Worm (Caenorhabditis elegans) whole organism, mixed stage, embryonic: ENCODE results near the gene Y48B6A.10.

Experiments used
- M03D4.4 ChIP-seq: sonication (generic microtip); optimal IDR thresholded peaks from 2 replicates; lab custom pipeline; 2017; ENCODE audit warnings: mild to moderate bottlenecking, missing genetic modification characterization, missing compliant biosample characterization
- bed-3 ChIP-seq: fragments of 200-800 bp; sonication (Bioruptor generic); optimal IDR thresholded peaks from 3 replicates; lab custom pipeline; 2018; ENCODE audit warnings: mild to moderate bottlenecking, missing genetic modification characterization, moderate library complexity, missing compliant biosample characterization
- blmp-1 ChIP-seq: fragments of 150-350 bp; optimal IDR thresholded peaks from 2 replicates; lab custom pipeline; 2014; ENCODE audit warnings: missing biosample characterization, missing genetic modification characterization
- ceh-39 ChIP-seq: fragments of 150-350 bp; optimal IDR thresholded peaks from 2 replicates; lab custom pipeline; 2014; ENCODE audit warnings: missing biosample characterization, missing genetic modification characterization
- ceh-43 ChIP-seq: fragments of 200-800 bp; sonication (Bioruptor generic); optimal IDR thresholded peaks from 2 replicates; lab custom pipeline; 2018; ENCODE audit warnings: mild to moderate bottlenecking, missing genetic modification characterization, moderate library complexity, missing compliant biosample characterization
- ceh-83 ChIP-seq: fragments of 200-800 bp; sonication (Bioruptor generic); optimal IDR thresholded peaks from 2 replicates; lab custom pipeline; 2018; ENCODE audit warnings: mild to moderate bottlenecking, missing genetic modification characterization, missing compliant biosample characterization
- ces-1 ChIP-seq: fragments of 150-350 bp; optimal IDR thresholded peaks from 2 replicates; lab custom pipeline; 2014; ENCODE audit warnings: missing biosample characterization, missing genetic modification reagents, missing genetic modification characterization
- cnd-1 ChIP-seq: fragments of 200-800 bp; sonication (Bioruptor generic); optimal IDR thresholded peaks from 2 replicates; lab custom pipeline; 2018; ENCODE audit warnings: mild to moderate bottlenecking, missing genetic modification characterization, missing compliant biosample characterization
- elt-3 ChIP-seq: fragments of 150-350 bp; optimal IDR thresholded peaks from 2 replicates; lab custom pipeline; 2014; ENCODE audit warnings: missing biosample characterization, missing genetic modification characterization
- flh-1 ChIP-seq: fragments of 200-800 bp; sonication (Bioruptor generic); optimal IDR thresholded peaks from 2 replicates; lab custom pipeline; 2018; ENCODE audit warnings: mild to moderate bottlenecking, missing genetic modification characterization, moderate library complexity, missing compliant biosample characterization
- ham-2 ChIP-seq: fragments of 200-800 bp; sonication (Bioruptor generic); optimal IDR thresholded peaks from 2 replicates; lab custom pipeline; 2018; ENCODE audit warnings: mild to moderate bottlenecking, missing genetic modification characterization, missing compliant biosample characterization
- lin-13 ChIP-seq: fragments of 150-350 bp; optimal IDR thresholded peaks from 2 replicates; lab custom pipeline; 2014; ENCODE audit warnings: missing biosample characterization, missing genetic modification characterization
- lin-32 ChIP-seq: fragments of 200-800 bp; sonication (Bioruptor generic); optimal IDR thresholded peaks from 2 replicates; lab custom pipeline; 2018; ENCODE audit warnings: mild to moderate bottlenecking, missing genetic modification characterization, missing compliant biosample characterization
- lsy-2 ChIP-seq: fragments of 150-350 bp; optimal IDR thresholded peaks from 2 replicates; lab custom pipeline; 2014; ENCODE audit warnings: missing biosample characterization, missing genetic modification characterization
- mep-1 ChIP-seq: fragments of 150-350 bp; optimal IDR thresholded peaks from 2 replicates; lab custom pipeline; 2017; ENCODE audit warnings: missing biosample characterization, missing genetic modification reagents, missing genetic modification characterization, inconsistent platforms
- mls-2 ChIP-seq: sonication (generic microtip); optimal IDR thresholded peaks from 2 replicates; lab custom pipeline; 2016; ENCODE audit warnings: mild to moderate bottlenecking, missing genetic modification characterization, moderate library complexity, missing compliant biosample characterization
- nhr-12 ChIP-seq: fragments of 150-350 bp; optimal IDR thresholded peaks from 2 replicates; lab custom pipeline; 2014; ENCODE audit warnings: missing biosample characterization, missing genetic modification characterization
- nhr-237 ChIP-seq: fragments of 150-350 bp; optimal IDR thresholded peaks from 2 replicates; lab custom pipeline; 2014; ENCODE audit warnings: missing biosample characterization, missing genetic modification characterization
- nhr-28 ChIP-seq: fragments of 150-350 bp; optimal IDR thresholded peaks from 2 replicates; lab custom pipeline; 2014; ENCODE audit warnings: missing biosample characterization, missing genetic modification characterization
- nhr-76 ChIP-seq: sonication (generic microtip); optimal IDR thresholded peaks from 2 replicates; lab custom pipeline; 2017; ENCODE audit warnings: missing biosample characterization, missing genetic modification characterization
- pha-4 ChIP-seq: fragments of 150-350 bp; optimal IDR thresholded peaks from 2 replicates; lab custom pipeline; 2018; ENCODE audit warnings: missing biosample characterization, missing genetic modification reagents, missing genetic modification characterization
- sem-2 ChIP-seq: fragments of 200-800 bp; sonication (Bioruptor generic); optimal IDR thresholded peaks from 2 replicates; lab custom pipeline; 2018; ENCODE audit warnings: mild to moderate bottlenecking, missing genetic modification characterization, missing compliant biosample characterization
- snpc-4 ChIP-seq: fragments of 150-350 bp; optimal IDR thresholded peaks from 2 replicates; lab custom pipeline; 2014; ENCODE audit warnings: missing biosample characterization, missing genetic modification characterization
- sptf-1 ChIP-seq: sonication (generic microtip); optimal IDR thresholded peaks from 2 replicates; lab custom pipeline; 2017; ENCODE audit warnings: mild to moderate bottlenecking, missing genetic modification characterization, moderate library complexity, missing compliant biosample characterization
- tbx-8 ChIP-seq: fragments of 200-800 bp; sonication (Bioruptor generic); optimal IDR thresholded peaks from 2 replicates; lab custom pipeline; 2018; ENCODE audit warnings: mild to moderate bottlenecking, missing genetic modification characterization, moderate library complexity, missing compliant biosample characterization
- unc-120 ChIP-seq: sonication (generic microtip); optimal IDR thresholded peaks from 2 replicates; lab custom pipeline; 2017; ENCODE audit warnings: missing genetic modification characterization, missing compliant biosample characterization; ENCODE audit not compliant: poor library complexity, severe bottlenecking
- unc-39 ChIP-seq: fragments of 150-350 bp; optimal IDR thresholded peaks from 2 replicates; lab custom pipeline; 2014; ENCODE audit warnings: missing biosample characterization, missing genetic modification characterization
- unc-62 ChIP-seq: fragments of 150-350 bp; optimal IDR thresholded peaks from 2 replicates; lab custom pipeline; 2014; ENCODE audit warnings: missing biosample characterization, missing genetic modification reagents, missing genetic modification characterization
- zip-8 ChIP-seq: fragments of 150-350 bp; optimal IDR thresholded peaks from 2 replicates; lab custom pipeline; 2014; ENCODE audit warnings: missing biosample characterization, missing genetic modification characterization
- ztf-11 ChIP-seq: fragments of 150-350 bp; optimal IDR thresholded peaks from 2 replicates; lab custom pipeline; 2014; ENCODE audit warnings: missing biosample characterization, missing genetic modification characterization

Y48B6A.10 gene

ce11 chrII:14197499-14198096 lies 16.6 kb upstream of the Y48B6A.10 start, which contains the start of gene ace-4:
Gene ace-4, plus strand, starts transcription at chrII:14198046.
- TF ChIP-seq sem-2, result no peak
- no peak for TF ChIP-seq ces-1 (GFP tag; lab: Kevin White, UChicago)
- no peak for TF ChIP-seq pha-4
- no peak for TF ChIP-seq nhr-237 (tag; lab: Kevin White, UChicago)
- TF ChIP-seq flh-1, result no peak

ce11 chrII:14205335-14205734 lies 8.9 kb upstream of the Y48B6A.10 start, which contains the start of gene ace-3:
Gene ace-3, plus strand, starts transcription at chrII:14205635.
- TF ChIP-seq unc-39 (tag; lab: Kevin White, UChicago), result no peak
- TF ChIP-seq tbx-8 (GFP tag; lab: Kevin White, UChicago), result no peak

- TF ChIP-seq sptf-1 (no peak), nhr-12 (no peak), nhr-28 (tag; lab: Kevin White, UChicago) (no peak), elt-3 (tag; lab: Kevin White, UChicago) (no peak), mep-1 (tag; lab: Kevin White, UChicago) (no peak), lin-32 (GFP tag; lab: Kevin White, UChicago) (no peak), pha-4 (no peak), ces-1 (GFP tag; lab: Kevin White, UChicago) (no peak), lin-13 (tag; lab: Kevin White, UChicago) (no peak), M03D4.4 (tag; lab: Kevin White, UChicago) (no peak), cnd-1 (tag; lab: Kevin White, UChicago) (no peak), sem-2 (no peak), zip-8 (no peak), ztf-11 (no peak), lsy-2 (tag; lab: Kevin White, UChicago) (no peak)
These were observed 8.0 kb upstream of the Y48B6A.10 start for ce11 chrII:14206211-14206610.

ce11 chrII:14211118-14211517 lies 3.1 kb upstream of the Y48B6A.10 start, which contains the start of gene hot-7:
Gene hot-7, plus strand, starts transcription at chrII:14211418.
- TF ChIP-seq nhr-237 (tag; lab: Kevin White, UChicago) (no peak), ztf-11 (no peak), unc-39 (tag; lab: Kevin White, UChicago) (no peak), ces-1 (GFP tag; lab: Kevin White, UChicago) (peak; percentile 11)

ce11 chrII:14218142-14218541 lies 3.9 kb downstream of the Y48B6A.10 start:
- no peak for TF ChIP-seq unc-39 (tag; lab: Kevin White, UChicago)
- no peak for TF ChIP-seq zip-8
- no peak for TF ChIP-seq flh-1
- no peak for TF ChIP-seq tbx-8 (GFP tag; lab: Kevin White, UChicago)
- TF ChIP-seq nhr-237 (tag; lab: Kevin White, UChicago), result no peak
- TF ChIP-seq mls-2 (tag; lab: Kevin White, UChicago), result no peak
- no peak for TF ChIP-seq M03D4.4 (tag; lab: Kevin White, UChicago)
- TF ChIP-seq bed-3 (GFP tag; lab: Kevin White, UChicago), result no peak
- TF ChIP-seq ceh-39 (tag; lab: Kevin White, UChicago), result no peak
- no peak for TF ChIP-seq blmp-1 (tag; lab: Kevin White, UChicago)
- no peak for TF ChIP-seq ceh-83 (GFP tag; lab: Kevin White, UChicago)
- TF ChIP-seq nhr-12, result no peak
- no peak for TF ChIP-seq ces-1 (GFP tag; lab: Kevin White, UChicago)

- TF ChIP-seq cnd-1 (tag; lab: Kevin White, UChicago), result no peak
- no peak for TF ChIP-seq ces-1 (GFP tag; lab: Kevin White, UChicago)
- TF ChIP-seq nhr-237 (tag; lab: Kevin White, UChicago), result no peak
- TF ChIP-seq elt-3 (tag; lab: Kevin White, UChicago), result no peak
- no peak for TF ChIP-seq M03D4.4 (tag; lab: Kevin White, UChicago)
- TF ChIP-seq bed-3 (GFP tag; lab: Kevin White, UChicago), result no peak
- TF ChIP-seq ceh-83 (GFP tag; lab: Kevin White, UChicago), result no peak
- no peak for TF ChIP-seq mls-2 (tag; lab: Kevin White, UChicago)
- no peak for TF ChIP-seq unc-120 (tag; lab: Kevin White, UChicago)
- no peak for TF ChIP-seq ham-2 (GFP tag; lab: Kevin White, UChicago)
- TF ChIP-seq ceh-43, result no peak
- TF ChIP-seq nhr-12, result no peak
- no peak for TF ChIP-seq snpc-4 (tag; lab: Kevin White, UChicago)
- no peak for TF ChIP-seq lsy-2 (tag; lab: Kevin White, UChicago)
- TF ChIP-seq mep-1 (tag; lab: Kevin White, UChicago), result no peak
- no peak for TF ChIP-seq nhr-76 (tag; lab: Kevin White, UChicago)
- TF ChIP-seq tbx-8 (GFP tag; lab: Kevin White, UChicago), result no peak
- no peak for TF ChIP-seq unc-62
These were observed 12.0 kb downstream of the Y48B6A.10 start, which contains the start of gene Y48B6A.13 for ce11 chrII:14226175-14226574. Gene Y48B6A.13, minus strand, starts transcription at chrII:14226275.
